In genomic region chrX:14853712-14854217, ce11 we compare ENCODE assay signal across 4 worm cellular contexts.
TF ChIP-seq lines count a peak whose summit lies in the region.

Gene C27C12.1 (minus strand): TSS chrX:14853762.
Gene C27C12.4 (plus strand): TSS chrX:14854086.

TF ChIP-seq in whole organism, L2 larva, 48 proteins besides CTCF, POLR2A, EP300 and RAD21 (continues in another document):
- TF ChIP-seq F13H6.1 (tag; optimal IDR thresholded peaks at IDR 0.05; lab: Kevin White, UChicago) (peak; percentile 92), C34F6.9 (tag; optimal IDR thresholded peaks at IDR 0.05; lab: Kevin White, UChicago) (peak; percentile 91), aly-2 (tag; optimal IDR thresholded peaks at IDR 0.05; lab: Kevin White, UChicago) (no peak), ztf-1 (GFP tag; conservative IDR thresholded peaks at IDR 0.05; lab: Robert Waterston, UW) (no peak), blmp-1 (tag; optimal IDR thresholded peaks at IDR 0.05; lab: Kevin White, UChicago; ENCODE audit: insufficient read depth) (peak; percentile 69), nhr-12 (tag; optimal IDR thresholded peaks at IDR 0.05; lab: Kevin White, UChicago) (no peak), elt-3 (tag; optimal IDR thresholded peaks at IDR 0.05; lab: Kevin White, UChicago) (no peak), nhr-6 (tag; optimal IDR thresholded peaks at IDR 0.05; lab: Kevin White, UChicago) (peak; percentile 70), nhr-129 (tag; optimal IDR thresholded peaks at IDR 0.05; lab: Kevin White, UChicago) (peak; percentile 93), sem-4 (tag; optimal IDR thresholded peaks at IDR 0.05; lab: Kevin White, UChicago) (peak; percentile 83), gmeb-1 (tag; optimal IDR thresholded peaks at IDR 0.05; lab: Kevin White, UChicago) (peak; percentile 83), lin-11 (tag; optimal IDR thresholded peaks at IDR 0.05; lab: Kevin White, UChicago) (peak; percentile 89), sma-3 (GFP tag; optimal IDR thresholded peaks at IDR 0.05; lab: Kevin White, UChicago) (peak; percentile 87), mdl-1 (tag; optimal IDR thresholded peaks at IDR 0.05; lab: Kevin White, UChicago) (peak; percentile 19 to 61), lsy-2 (tag; optimal IDR thresholded peaks at IDR 0.05; lab: Kevin White, UChicago) (peak; percentile 64 to 89), ama-1 (optimal IDR thresholded peaks at IDR 0.05; lab: Kevin White, UChicago) (no peak), mbf-1 (tag; optimal IDR thresholded peaks at IDR 0.05; lab: Kevin White, UChicago) (no peak), snpc-4 (tag; optimal IDR thresholded peaks at IDR 0.05; lab: Kevin White, UChicago) (peak; percentile 70), nhr-11 (tag; optimal IDR thresholded peaks at IDR 0.05; lab: Kevin White, UChicago) (no peak), zag-1 (tag; optimal IDR thresholded peaks at IDR 0.05; lab: Kevin White, UChicago) (peak; percentile 81), ceh-16 (tag; optimal IDR thresholded peaks at IDR 0.05; lab: Kevin White, UChicago) (peak; percentile 73), egl-27 (tag; optimal IDR thresholded peaks at IDR 0.05; lab: Kevin White, UChicago) (peak; percentile 79), skn-1 (tag; optimal IDR thresholded peaks at IDR 0.05; lab: Kevin White, UChicago) (peak; percentile 91)

TF ChIP-seq in whole organism, L4 larva, 104 proteins besides CTCF, POLR2A, EP300 and RAD21 (continues in another document):
- TF ChIP-seq jun-1 (tag; optimal IDR thresholded peaks at IDR 0.05; lab: Kevin White, UChicago) (no peak), daf-16 (GFP tag; optimal IDR thresholded peaks at IDR 0.05; lab: Kevin White, UChicago) (peak; percentile 8 to 61), daf-16 (tag; optimal IDR thresholded peaks at IDR 0.05; lab: Kevin White, UChicago) (peak; percentile 94), Y48G9A.11 (GFP tag; IDR thresholded peaks at IDR 0.05; lab: Robert Waterston, UW) (no peak), ctbp-1 (GFP tag; IDR thresholded peaks at IDR 0.05; lab: Robert Waterston, UW) (peak; percentile 53; the same call in 1 of the 2 replicates), set-16 (GFP tag; IDR thresholded peaks at IDR 0.05; lab: Robert Waterston, UW) (no peak), Y105C5A.15 (GFP tag; IDR thresholded peaks at IDR 0.05; lab: Robert Waterston, UW) (no peak), zfp-3 (GFP tag; conservative IDR thresholded peaks at IDR 0.05; lab: Robert Waterston, UW) (no peak), skn-1 (tag; optimal IDR thresholded peaks at IDR 0.05; lab: Kevin White, UChicago) (no peak), mdl-1 (tag; optimal IDR thresholded peaks at IDR 0.05; lab: Kevin White, UChicago) (peak in 1 of 2 experiments; percentile 65), ztf-11 (tag; optimal IDR thresholded peaks at IDR 0.05; lab: Kevin White, UChicago) (no peak), aly-2 (tag; optimal IDR thresholded peaks at IDR 0.05; lab: Kevin White, UChicago) (no peak), nhr-11 (tag; optimal IDR thresholded peaks at IDR 0.05; lab: Kevin White, UChicago) (peak; percentile 81), ceh-44 (GFP tag; IDR thresholded peaks at IDR 0.05; lab: Robert Waterston, UW) (no peak), daf-8 (GFP tag; IDR thresholded peaks at IDR 0.05; lab: Robert Waterston, UW) (no peak), zag-1 (tag; optimal IDR thresholded peaks at IDR 0.05; lab: Kevin White, UChicago) (peak; percentile 22), F10B5.3 (tag; optimal IDR thresholded peaks at IDR 0.05; lab: Kevin White, UChicago) (no peak), mdt-29 (GFP tag; IDR thresholded peaks at IDR 0.05; lab: Robert Waterston, UW) (no peak), nhr-6 (tag; optimal IDR thresholded peaks at IDR 0.05; lab: Kevin White, UChicago) (peak; percentile 76), lim-7 (GFP tag; IDR thresholded peaks at IDR 0.05; lab: Robert Waterston, UW) (no peak), mxl-2 (GFP tag; conservative IDR thresholded peaks at IDR 0.05; lab: Robert Waterston, UW) (no peak), lin-15B (tag; optimal IDR thresholded peaks at IDR 0.05; lab: Kevin White, UChicago) (no peak), lin-1 (GFP tag; IDR thresholded peaks at IDR 0.05; lab: Robert Waterston, UW) (peak; percentile 35; the same call in 1 of the 2 replicates), ztf-7 (tag; optimal IDR thresholded peaks at IDR 0.05; lab: Kevin White, UChicago) (peak; percentile 57), daf-19 (GFP tag; conservative IDR thresholded peaks at IDR 0.05; lab: Robert Waterston, UW) (no peak)

TF ChIP-seq in whole organism, late embryonic, 69 proteins besides CTCF, POLR2A, EP300 and RAD21 (continues in another document):
- TF ChIP-seq ceh-2 (tag; optimal IDR thresholded peaks at IDR 0.05; lab: Kevin White, UChicago) (peak; percentile 85), odd-2 (tag; optimal IDR thresholded peaks at IDR 0.05; lab: Kevin White, UChicago) (no peak), fkh-6 (tag; optimal IDR thresholded peaks at IDR 0.05; lab: Kevin White, UChicago) (peak; percentile 63), pat-9 (tag; optimal IDR thresholded peaks at IDR 0.05; lab: Kevin White, UChicago) (no peak), syd-9 (tag; optimal IDR thresholded peaks at IDR 0.05; lab: Kevin White, UChicago) (peak; percentile 30), hlh-6 (tag; optimal IDR thresholded peaks at IDR 0.05; lab: Kevin White, UChicago) (peak; percentile 47), F13H6.1 (tag; optimal IDR thresholded peaks at IDR 0.05; lab: Kevin White, UChicago) (peak; percentile 55), ets-4 (tag; optimal IDR thresholded peaks at IDR 0.05; lab: Kevin White, UChicago) (peak; percentile 81), gmeb-2 (tag; optimal IDR thresholded peaks at IDR 0.05; lab: Kevin White, UChicago) (no peak), pros-1 (tag; optimal IDR thresholded peaks at IDR 0.05; lab: Kevin White, UChicago) (peak; percentile 64), ceh-19 (GFP tag; optimal IDR thresholded peaks at IDR 0.05; lab: Kevin White, UChicago) (no peak), Y22D7AL.16 (tag; optimal IDR thresholded peaks at IDR 0.05; lab: Kevin White, UChicago) (no peak), ttx-3 (tag; optimal IDR thresholded peaks at IDR 0.05; lab: Kevin White, UChicago) (no peak), C08G9.2 (tag; optimal IDR thresholded peaks at IDR 0.05; lab: Kevin White, UChicago) (peak; percentile 75), elt-2 (tag; optimal IDR thresholded peaks at IDR 0.05; lab: Kevin White, UChicago) (peak; percentile 53), C38D4.7 (GFP tag; optimal IDR thresholded peaks at IDR 0.05; lab: Kevin White, UChicago) (no peak), fax-1 (tag; optimal IDR thresholded peaks at IDR 0.05; lab: Kevin White, UChicago) (peak; percentile 38), pax-1 (tag; optimal IDR thresholded peaks at IDR 0.05; lab: Kevin White, UChicago) (peak; percentile 62), ceh-31 (tag; optimal IDR thresholded peaks at IDR 0.05; lab: Kevin White, UChicago) (peak; percentile 89), ahr-1 (tag; optimal IDR thresholded peaks at IDR 0.05; lab: Kevin White, UChicago) (peak; percentile 39), ceh-9 (tag; optimal IDR thresholded peaks at IDR 0.05; lab: Kevin White, UChicago) (no peak), ama-1 (optimal IDR thresholded peaks at IDR 0.05; lab: Kevin White, UChicago) (no peak), K02D7.2 (tag; optimal IDR thresholded peaks at IDR 0.05; lab: Kevin White, UChicago) (no peak), tbx-2 (tag; optimal IDR thresholded peaks at IDR 0.05; lab: Kevin White, UChicago) (peak; percentile 88), unc-42 (tag; optimal IDR thresholded peaks at IDR 0.05; lab: Kevin White, UChicago) (peak; percentile 90), lin-11 (tag; optimal IDR thresholded peaks at IDR 0.05; lab: Kevin White, UChicago) (no peak), ceh-24 (tag; optimal IDR thresholded peaks at IDR 0.05; lab: Kevin White, UChicago) (no peak)

TF ChIP-seq in whole organism, mixed stage, embryonic, 35 proteins besides CTCF, POLR2A, EP300 and RAD21:
- TF ChIP-seq hlh-1 (tag; optimal IDR thresholded peaks at IDR 0.05; lab: Kevin White, UChicago), result peak; percentile 45
- TF ChIP-seq M03D4.4 (tag; optimal IDR thresholded peaks at IDR 0.05; lab: Kevin White, UChicago), result no peak
- peak; percentile 88 for TF ChIP-seq ces-1 (GFP tag; optimal IDR thresholded peaks at IDR 0.05; lab: Kevin White, UChicago)
- TF ChIP-seq lin-13 (tag; optimal IDR thresholded peaks at IDR 0.05; lab: Kevin White, UChicago), result peak; percentile 55
- TF ChIP-seq cnd-1 (tag; optimal IDR thresholded peaks at IDR 0.05; lab: Kevin White, UChicago), result peak; percentile 24
- TF ChIP-seq nhr-237 (tag; optimal IDR thresholded peaks at IDR 0.05; lab: Kevin White, UChicago), result peak; percentile 66
- peak; percentile 86 for TF ChIP-seq pha-4 (tag; optimal IDR thresholded peaks at IDR 0.05; lab: Kevin White, UChicago)
- peak; percentile 64 for TF ChIP-seq lsy-2 (tag; optimal IDR thresholded peaks at IDR 0.05; lab: Kevin White, UChicago)
- TF ChIP-seq unc-62 (GFP tag; optimal IDR thresholded peaks at IDR 0.05; lab: Kevin White, UChicago), result peak; percentile 35
- TF ChIP-seq mep-1 (tag; optimal IDR thresholded peaks at IDR 0.05; lab: Kevin White, UChicago), result peak; percentile 73
- peak; percentile 58 for TF ChIP-seq unc-120 (tag; optimal IDR thresholded peaks at IDR 0.05; lab: Kevin White, UChicago; ENCODE audit: poor library complexity, severe bottlenecking)
- TF ChIP-seq ceh-39 (tag; optimal IDR thresholded peaks at IDR 0.05; lab: Kevin White, UChicago), result peak; percentile 56
- TF ChIP-seq mls-2 (tag; optimal IDR thresholded peaks at IDR 0.05; lab: Kevin White, UChicago), result no peak
- TF ChIP-seq mab-5 (tag; optimal IDR thresholded peaks at IDR 0.05; lab: Kevin White, UChicago), result no peak
TF ChIP-seq in whole organism, mixed stage, embryonic: peak in this region for 11.
